Fruit fly (Drosophila melanogaster) whole organism, embryonic: ENCODE results near the gene CAH9.

Experiments used
- Atf3 ChIP-seq: fragments of 200-800 bp; sonication (Bioruptor generic); optimal IDR thresholded peaks from 3 replicates; lab custom pipeline; 2016; ENCODE audit warnings: missing biosample characterization, missing genetic modification characterization
- CG11723 ChIP-seq: fragments of 200-800 bp; sonication (Bioruptor generic); optimal IDR thresholded peaks from 2 replicates; lab custom pipeline; 2017; ENCODE audit warnings: missing biosample characterization, mild to moderate bottlenecking, missing genetic modification characterization
- CG12155 ChIP-seq: fragments of 200-800 bp; sonication (Bioruptor generic); optimal IDR thresholded peaks from 3 replicates; lab custom pipeline; 2016; ENCODE audit warnings: missing biosample characterization, missing genetic modification characterization
- CG12236 ChIP-seq: fragments of 200-800 bp; sonication (Bioruptor generic); optimal IDR thresholded peaks from 2 replicates; lab custom pipeline; 2016; ENCODE audit warnings: missing biosample characterization, missing genetic modification characterization
- CG1233 ChIP-seq: fragments of 200-800 bp; sonication (Bioruptor generic); optimal IDR thresholded peaks from 4 replicates; lab custom pipeline; 2018; ENCODE audit warnings: missing biosample characterization, mild to moderate bottlenecking, missing genetic modification characterization
- CG1529 ChIP-seq: fragments of 200-800 bp; sonication (Bioruptor generic); optimal IDR thresholded peaks from 3 replicates; lab custom pipeline; 2018; ENCODE audit warnings: missing biosample characterization, missing genetic modification characterization
- CG15696 ChIP-seq: fragments of 200-800 bp; sonication (Bioruptor generic); optimal IDR thresholded peaks from 2 replicates; lab custom pipeline; 2019; ENCODE audit warnings: missing biosample characterization, mild to moderate bottlenecking, missing genetic modification characterization, moderate library complexity
- CG17829 ChIP-seq: fragments of 200-800 bp; optimal IDR thresholded peaks from 2 replicates; lab custom pipeline; 2019; ENCODE audit warnings: missing biosample characterization, mild to moderate bottlenecking, missing genetic modification characterization, moderate library complexity
- CG18262 ChIP-seq: fragments of 200-800 bp; optimal IDR thresholded peaks from 3 replicates; lab custom pipeline; 2019; ENCODE audit warnings: missing biosample characterization, mild to moderate bottlenecking, missing genetic modification characterization, moderate library complexity
- CG2116 ChIP-seq: fragments of 200-800 bp; sonication (Bioruptor generic); optimal IDR thresholded peaks from 3 replicates; lab custom pipeline; 2018; ENCODE audit warnings: missing biosample characterization, mild to moderate bottlenecking, missing genetic modification characterization
- CG2202 ChIP-seq: fragments of 200-800 bp; sonication (Bioruptor generic); optimal IDR thresholded peaks from 2 replicates; lab custom pipeline; 2018; ENCODE audit warnings: missing biosample characterization, mild to moderate bottlenecking, missing genetic modification characterization
- CG32532 ChIP-seq: fragments of 200-800 bp; sonication (Bioruptor generic); IDR thresholded peaks from 2 replicates; pipeline ENCODE4 v1.3.6; 2022; ENCODE audit warnings: missing biosample characterization, missing genetic modification characterization
- CG32772 ChIP-seq: fragments of 200-800 bp; sonication (Bioruptor generic); IDR thresholded peaks from 2 replicates; pipeline ENCODE4 v1.3.6; 2022; ENCODE audit warnings: missing biosample characterization, missing genetic modification characterization
- CG7928 ChIP-seq: fragments of 200-800 bp; sonication (Bioruptor generic); optimal IDR thresholded peaks from 2 replicates; lab custom pipeline; 2017; ENCODE audit warnings: missing biosample characterization, mild to moderate bottlenecking, missing genetic modification characterization
- CG7963 ChIP-seq: fragments of 200-800 bp; sonication (Bioruptor generic); IDR thresholded peaks from 3 replicates; pipeline ENCODE4 v1.3.6; 2022; ENCODE audit warnings: missing biosample characterization, missing genetic modification characterization; ENCODE audit not compliant: partially characterized antibody
- CG9609 ChIP-seq: fragments of 200-800 bp; sonication (Bioruptor generic); optimal IDR thresholded peaks from 3 replicates; lab custom pipeline; 2016; ENCODE audit warnings: missing biosample characterization, missing genetic modification characterization
- CG9876 ChIP-seq: fragments of 200-800 bp; sonication (Bioruptor generic); optimal IDR thresholded peaks from 2 replicates; lab custom pipeline; 2016; ENCODE audit warnings: missing biosample characterization, missing genetic modification characterization
- CkIIα-i1 ChIP-seq: fragments of 200-800 bp; sonication (Bioruptor generic); IDR thresholded peaks from 2 replicates; pipeline ENCODE4 v1.3.6; 2022; ENCODE audit warnings: missing biosample characterization, missing genetic modification characterization
- CrebB ChIP-seq: fragments of 200-800 bp; sonication (Bioruptor generic); optimal IDR thresholded peaks from 3 replicates; lab custom pipeline; 2018; ENCODE audit warnings: missing biosample characterization, mild to moderate bottlenecking, missing genetic modification characterization
- Dip2 ChIP-seq: fragments of 200-800 bp; sonication (Bioruptor generic); IDR thresholded peaks from 2 replicates; pipeline ENCODE4 v1.3.6; 2022; ENCODE audit warnings: missing biosample characterization, missing genetic modification characterization
- Dip3 ChIP-seq: fragments of 200-800 bp; sonication (Bioruptor generic); optimal IDR thresholded peaks from 3 replicates; lab custom pipeline; 2016; ENCODE audit warnings: missing biosample characterization, missing genetic modification characterization
- Doc2 ChIP-seq: fragments of 200-800 bp; sonication (Bioruptor generic); IDR thresholded peaks from 2 replicates; pipeline ENCODE4 v1.3.6; 2022; ENCODE audit warnings: missing biosample characterization, missing genetic modification characterization
- Fer1 ChIP-seq: fragments of 200-800 bp; sonication (Bioruptor generic); optimal IDR thresholded peaks from 2 replicates; lab custom pipeline; 2017; ENCODE audit warnings: missing biosample characterization, mild to moderate bottlenecking, missing genetic modification characterization
- Fer3 ChIP-seq: fragments of 200-800 bp; sonication (Bioruptor generic); optimal IDR thresholded peaks from 2 replicates; lab custom pipeline; 2018; ENCODE audit warnings: missing biosample characterization, mild to moderate bottlenecking, missing genetic modification characterization, moderate library complexity
- Hey ChIP-seq: fragments of 200-800 bp; sonication (Bioruptor generic); optimal IDR thresholded peaks from 3 replicates; lab custom pipeline; 2018; ENCODE audit warnings: missing biosample characterization, mild to moderate bottlenecking, missing genetic modification characterization
- Hr3 ChIP-seq: fragments of 200-800 bp; sonication (Bioruptor generic); optimal IDR thresholded peaks from 3 replicates; lab custom pipeline; 2016; ENCODE audit warnings: missing biosample characterization, missing genetic modification characterization
- Jarid2 ChIP-seq: fragments of 200-800 bp; sonication (Bioruptor generic); optimal IDR thresholded peaks from 3 replicates; lab custom pipeline; 2017; ENCODE audit warnings: mild to moderate bottlenecking, missing biosample characterization, missing genetic modification reagents, missing genetic modification characterization
- Lim3 ChIP-seq: fragments of 200-800 bp; sonication (Bioruptor generic); IDR thresholded peaks from 2 replicates; pipeline ENCODE4 v1.3.6; 2022; ENCODE audit warnings: missing biosample characterization, missing genetic modification characterization
- Opbp ChIP-seq: fragments of 200-800 bp; sonication (Bioruptor generic); IDR thresholded peaks from 3 replicates; pipeline ENCODE4 v1.3.6; 2022; ENCODE audit warnings: missing biosample characterization, missing genetic modification characterization; ENCODE audit not compliant: partially characterized antibody
- Ravus ChIP-seq: fragments of 200-800 bp; sonication (Bioruptor generic); IDR thresholded peaks from 2 replicates; pipeline ENCODE4 v1.3.6; 2022; ENCODE audit warnings: missing biosample characterization, missing genetic modification characterization
- Stat92E ChIP-seq, 3 experiments: fragments of >200 bp in 2 of 3; fragments of 200-800 bp in 1 of 3; sonication (Bioruptor generic) in 1 of 3; optimal IDR thresholded peaks; 2 replicates each; lab custom pipeline; 2017 to 2019; ENCODE audit warnings: missing biosample characterization in 3 of 3, missing genetic modification characterization in 3 of 3, mild to moderate bottlenecking in 1 of 3, moderate library complexity in 1 of 3
- az2 ChIP-seq: fragments of 200-800 bp; sonication (Bioruptor generic); optimal IDR thresholded peaks from 3 replicates; lab custom pipeline; 2016; ENCODE audit warnings: missing biosample characterization, missing genetic modification characterization
- bowl ChIP-seq: fragments of 200-800 bp; sonication (Bioruptor generic); IDR thresholded peaks from 2 replicates; pipeline ENCODE4 v1.3.6; 2022; ENCODE audit warnings: missing biosample characterization, missing genetic modification characterization
- croc ChIP-seq: fragments of 200-800 bp; sonication (Bioruptor generic); conservative IDR thresholded peaks from 3 replicates; pipeline ENCODE4 v1.3.6; 2022; ENCODE audit warnings: missing biosample characterization, missing genetic modification characterization
- cwo ChIP-seq: fragments of 200-800 bp; sonication (Bioruptor generic); optimal IDR thresholded peaks from 3 replicates; lab custom pipeline; 2017; ENCODE audit warnings: missing biosample characterization, missing genetic modification characterization, mild to moderate bottlenecking, moderate library complexity, missing genetic modification reagents
- dan ChIP-seq: fragments of 200-800 bp; sonication (Bioruptor generic); IDR thresholded peaks from 2 replicates; pipeline ENCODE4 v1.3.6; 2022; ENCODE audit warnings: missing biosample characterization, missing genetic modification characterization
- dmrt11E ChIP-seq: fragments of 200-800 bp; sonication (Bioruptor generic); optimal IDR thresholded peaks from 3 replicates; lab custom pipeline; 2018; ENCODE audit warnings: missing biosample characterization, mild to moderate bottlenecking, missing genetic modification characterization, moderate library complexity
- dmrt99B ChIP-seq: fragments of 200-800 bp; sonication (Bioruptor generic); optimal IDR thresholded peaks from 2 replicates; lab custom pipeline; 2018; ENCODE audit warnings: missing biosample characterization, mild to moderate bottlenecking, missing genetic modification characterization, moderate library complexity
- eve ChIP-seq, 2 experiments: fragments of >200 bp; optimal IDR thresholded peaks; 2 replicates each; lab custom pipeline; 2017; ENCODE audit warnings: missing biosample characterization in 2 of 2, missing genetic modification characterization in 2 of 2
- fd3F ChIP-seq: fragments of 200-800 bp; sonication (Bioruptor generic); optimal IDR thresholded peaks from 2 replicates; lab custom pipeline; 2018; ENCODE audit warnings: missing biosample characterization, mild to moderate bottlenecking, missing genetic modification characterization, moderate library complexity
- ken ChIP-seq: fragments of 200-800 bp; sonication (Bioruptor generic); IDR thresholded peaks from 3 replicates; pipeline ENCODE4 v1.3.6; 2022; ENCODE audit warnings: missing biosample characterization, missing genetic modification characterization
- nerfin-1 ChIP-seq: fragments of 200-800 bp; sonication (Bioruptor generic); optimal IDR thresholded peaks from 3 replicates; lab custom pipeline; 2019; ENCODE audit warnings: missing biosample characterization, mild to moderate bottlenecking, missing genetic modification characterization, moderate library complexity
- ranshi ChIP-seq: fragments of 200-800 bp; sonication (Bioruptor generic); IDR thresholded peaks from 2 replicates; pipeline ENCODE4 v1.3.6; 2022; ENCODE audit warnings: missing biosample characterization, missing genetic modification characterization
- shn ChIP-seq: fragments of 200-800 bp; sonication (Bioruptor generic); optimal IDR thresholded peaks from 3 replicates; lab custom pipeline; 2016; ENCODE audit warnings: missing biosample characterization, missing genetic modification characterization
- sob ChIP-seq: fragments of 200-800 bp; sonication (Bioruptor generic); IDR thresholded peaks from 2 replicates; pipeline ENCODE4 v1.3.6; 2022; ENCODE audit warnings: missing biosample characterization, missing genetic modification characterization
- stc ChIP-seq: fragments of 200-800 bp; sonication (Bioruptor generic); IDR thresholded peaks from 2 replicates; pipeline ENCODE4 v1.3.6; 2022; ENCODE audit warnings: missing biosample characterization, missing genetic modification characterization
- toy ChIP-seq: fragments of 200-800 bp; sonication (Bioruptor generic); IDR thresholded peaks from 2 replicates; pipeline ENCODE4 v1.3.6; 2022; ENCODE audit warnings: missing biosample characterization, missing genetic modification characterization
- trem ChIP-seq: fragments of 200-800 bp; optimal IDR thresholded peaks from 3 replicates; lab custom pipeline; 2019; ENCODE audit warnings: missing biosample characterization, mild to moderate bottlenecking, missing genetic modification characterization, moderate library complexity
- zen2 ChIP-seq: fragments of 200-800 bp; sonication (Bioruptor generic); IDR thresholded peaks from 3 replicates; pipeline ENCODE4 v1.3.6; 2022; ENCODE audit warnings: missing biosample characterization, missing genetic modification characterization; ENCODE audit not compliant: partially characterized antibody
- zf30C ChIP-seq: fragments of 200-800 bp; sonication (Bioruptor generic); optimal IDR thresholded peaks from 3 replicates; lab custom pipeline; 2018; ENCODE audit warnings: missing biosample characterization, mild to moderate bottlenecking, missing genetic modification characterization
- zfh2 ChIP-seq: fragments of 200-800 bp; sonication (Bioruptor generic); optimal IDR thresholded peaks from 2 replicates; lab custom pipeline; 2016; ENCODE audit warnings: missing biosample characterization, missing genetic modification characterization

CAH9 gene

dm6 chr3R:27131408-27131807 is 25.4 kb upstream of the CAH9 start (continued):
- TF ChIP-seq CG9876 (GFP tag; lab: Kevin White, UChicago) = peak; percentile 11
- TF ChIP-seq Atf3 (GFP tag; lab: Kevin White, UChicago) = no peak
- no peak for TF ChIP-seq zf30C (GFP tag; lab: Kevin White, UChicago)
- TF ChIP-seq az2 = no peak
- TF ChIP-seq Dip2 = no peak
- TF ChIP-seq CG2116 (GFP tag; lab: Kevin White, UChicago) = no peak
- peak; percentile 9; the same call in 1 of the 2 replicates for TF ChIP-seq ranshi
- peak; percentile 47 for TF ChIP-seq Fer3 (tag; lab: Kevin White, UChicago)
- no peak for TF ChIP-seq nerfin-1 (tag; lab: Kevin White, UChicago)
- no peak for TF ChIP-seq CG7963
- TF ChIP-seq CG15696 (tag; lab: Kevin White, UChicago) = no peak
- TF ChIP-seq CG1529 = no peak
- no peak for TF ChIP-seq bowl (GFP tag; lab: Robert Waterston, UW)
- TF ChIP-seq CG2202 (tag; lab: Kevin White, UChicago) = no peak
- peak; percentile 56 for TF ChIP-seq Dip3
- TF ChIP-seq CG12236 = no peak
- TF ChIP-seq dmrt99B = peak; percentile 22
- no peak for TF ChIP-seq ken (GFP tag; lab: Robert Waterston, UW)
- TF ChIP-seq croc = no peak
- peak; percentile 56 for TF ChIP-seq cwo (GFP tag; lab: Kevin White, UChicago)
- TF ChIP-seq Doc2 = no peak
- TF ChIP-seq CG17829 (tag; lab: Kevin White, UChicago) = no peak
- TF ChIP-seq CG18262 (tag; lab: Kevin White, UChicago) = no peak
- TF ChIP-seq Stat92E (GFP tag; optimal IDR thresholded peaks at IDR 0.05; lab: Kevin White, UChicago) = no peak
- no peak for TF ChIP-seq Hr3 (GFP tag; lab: Kevin White, UChicago)
- TF ChIP-seq CkIIα-i1 = no peak
- no peak for TF ChIP-seq zen2 (GFP tag; lab: Robert Waterston, UW)
- TF ChIP-seq Fer1 (GFP tag; lab: Kevin White, UChicago) = peak; percentile 78
- no peak for TF ChIP-seq CG32772
- TF ChIP-seq shn (GFP tag; lab: Kevin White, UChicago) = peak; percentile 33
- peak; percentile 25 for TF ChIP-seq Hey (tag; lab: Kevin White, UChicago)
- peak; percentile 17 for TF ChIP-seq CG11723 (GFP tag; lab: Kevin White, UChicago)
- TF ChIP-seq CG32532 (GFP tag; lab: Robert Waterston, UW) = peak; percentile 43; the same call in 1 of the 2 replicates
- TF ChIP-seq CG9609 (GFP tag; lab: Kevin White, UChicago) = no peak
- TF ChIP-seq dmrt11E (tag; lab: Kevin White, UChicago) = no peak
- no peak for TF ChIP-seq Ravus (GFP tag; lab: Robert Waterston, UW)
- peak; percentile 15 for TF ChIP-seq Jarid2 (GFP tag; lab: Kevin White, UChicago)
- peak; percentile 47; the same call in 1 of the 2 replicates for TF ChIP-seq sob (GFP tag; lab: Robert Waterston, UW)
- TF ChIP-seq Lim3 (GFP tag; lab: Robert Waterston, UW) = 0 out of 2 replicates have a peak, but pooled peaks have one; percentile 20
- peak; percentile 48 for TF ChIP-seq CG1233
- peak; percentile 9 for TF ChIP-seq CG7928 (GFP tag; lab: Kevin White, UChicago)
- TF ChIP-seq CG12155 (GFP tag; lab: Kevin White, UChicago) = no peak
- peak; percentile 25; the same call in 1 of the 2 replicates for TF ChIP-seq stc (GFP tag; lab: Robert Waterston, UW)
- no peak for TF ChIP-seq eve (GFP tag; optimal IDR thresholded peaks at IDR 0.05; lab: Kevin White, UChicago)
- TF ChIP-seq toy (GFP tag; lab: Robert Waterston, UW) = peak; percentile 56; the same call in 1 of the 2 replicates
- TF ChIP-seq fd3F (GFP tag; lab: Kevin White, UChicago) = peak; percentile 61
- peak; percentile 57 for TF ChIP-seq CrebB (tag; lab: Kevin White, UChicago)
- no peak for TF ChIP-seq trem (tag; lab: Kevin White, UChicago)
- no peak for TF ChIP-seq Opbp (GFP tag; lab: Robert Waterston, UW)
- TF ChIP-seq zfh2 (GFP tag; lab: Kevin White, UChicago) = peak; percentile 47
- TF ChIP-seq dan = no peak
